Worm (Caenorhabditis elegans) whole organism, mixed stage, embryonic: ENCODE measurements around the gene F13A7.14.

Source experiments
- M03D4.4 ChIP-seq: sonication (generic microtip); optimal IDR thresholded peaks from 2 replicates; lab custom pipeline; 2017; ENCODE audit warnings: mild to moderate bottlenecking, missing genetic modification characterization, missing compliant biosample characterization
- bed-3 ChIP-seq: fragments of 200-800 bp; sonication (Bioruptor generic); optimal IDR thresholded peaks from 3 replicates; lab custom pipeline; 2018; ENCODE audit warnings: mild to moderate bottlenecking, missing genetic modification characterization, moderate library complexity, missing compliant biosample characterization
- blmp-1 ChIP-seq: fragments of 150-350 bp; optimal IDR thresholded peaks from 2 replicates; lab custom pipeline; 2014; ENCODE audit warnings: missing biosample characterization, missing genetic modification characterization
- ceh-39 ChIP-seq: fragments of 150-350 bp; optimal IDR thresholded peaks from 2 replicates; lab custom pipeline; 2014; ENCODE audit warnings: missing biosample characterization, missing genetic modification characterization
- ceh-83 ChIP-seq: fragments of 200-800 bp; sonication (Bioruptor generic); optimal IDR thresholded peaks from 2 replicates; lab custom pipeline; 2018; ENCODE audit warnings: mild to moderate bottlenecking, missing genetic modification characterization, missing compliant biosample characterization
- ces-1 ChIP-seq: fragments of 150-350 bp; optimal IDR thresholded peaks from 2 replicates; lab custom pipeline; 2014; ENCODE audit warnings: missing biosample characterization, missing genetic modification reagents, missing genetic modification characterization
- cnd-1 ChIP-seq: fragments of 200-800 bp; sonication (Bioruptor generic); optimal IDR thresholded peaks from 2 replicates; lab custom pipeline; 2018; ENCODE audit warnings: mild to moderate bottlenecking, missing genetic modification characterization, missing compliant biosample characterization
- drap-1 ChIP-seq: fragments of 200-800 bp; sonication (Bioruptor generic); optimal IDR thresholded peaks from 3 replicates; lab custom pipeline; 2018; ENCODE audit warnings: mild to moderate bottlenecking, missing genetic modification characterization, missing compliant biosample characterization
- elt-1 ChIP-seq: sonication (generic microtip); optimal IDR thresholded peaks from 2 replicates; lab custom pipeline; 2017; ENCODE audit warnings: missing genetic modification characterization, mild to moderate bottlenecking, missing compliant biosample characterization, antibody characterized with exemption, moderate library complexity, borderline replicate concordance; ENCODE audit not compliant: insufficient read depth
- elt-3 ChIP-seq: fragments of 150-350 bp; optimal IDR thresholded peaks from 2 replicates; lab custom pipeline; 2014; ENCODE audit warnings: missing biosample characterization, missing genetic modification characterization
- flh-1 ChIP-seq: fragments of 200-800 bp; sonication (Bioruptor generic); optimal IDR thresholded peaks from 2 replicates; lab custom pipeline; 2018; ENCODE audit warnings: mild to moderate bottlenecking, missing genetic modification characterization, moderate library complexity, missing compliant biosample characterization
- ham-2 ChIP-seq: fragments of 200-800 bp; sonication (Bioruptor generic); optimal IDR thresholded peaks from 2 replicates; lab custom pipeline; 2018; ENCODE audit warnings: mild to moderate bottlenecking, missing genetic modification characterization, missing compliant biosample characterization
- hlh-1 ChIP-seq: fragments of 150-350 bp; optimal IDR thresholded peaks from 2 replicates; lab custom pipeline; 2014; ENCODE audit warnings: missing biosample characterization, missing genetic modification reagents, missing genetic modification characterization
- lin-13 ChIP-seq: fragments of 150-350 bp; optimal IDR thresholded peaks from 2 replicates; lab custom pipeline; 2014; ENCODE audit warnings: missing biosample characterization, missing genetic modification characterization
- lin-32 ChIP-seq: fragments of 200-800 bp; sonication (Bioruptor generic); optimal IDR thresholded peaks from 2 replicates; lab custom pipeline; 2018; ENCODE audit warnings: mild to moderate bottlenecking, missing genetic modification characterization, missing compliant biosample characterization
- lsy-2 ChIP-seq: fragments of 150-350 bp; optimal IDR thresholded peaks from 2 replicates; lab custom pipeline; 2014; ENCODE audit warnings: missing biosample characterization, missing genetic modification characterization
- mab-5 ChIP-seq: fragments of 150-350 bp; optimal IDR thresholded peaks from 2 replicates; lab custom pipeline; 2014; ENCODE audit warnings: missing biosample characterization, missing genetic modification characterization
- mep-1 ChIP-seq: fragments of 150-350 bp; optimal IDR thresholded peaks from 2 replicates; lab custom pipeline; 2017; ENCODE audit warnings: missing biosample characterization, missing genetic modification reagents, missing genetic modification characterization, inconsistent platforms
- mls-2 ChIP-seq: sonication (generic microtip); optimal IDR thresholded peaks from 2 replicates; lab custom pipeline; 2016; ENCODE audit warnings: mild to moderate bottlenecking, missing genetic modification characterization, moderate library complexity, missing compliant biosample characterization
- nhr-12 ChIP-seq: fragments of 150-350 bp; optimal IDR thresholded peaks from 2 replicates; lab custom pipeline; 2014; ENCODE audit warnings: missing biosample characterization, missing genetic modification characterization
- nhr-237 ChIP-seq: fragments of 150-350 bp; optimal IDR thresholded peaks from 2 replicates; lab custom pipeline; 2014; ENCODE audit warnings: missing biosample characterization, missing genetic modification characterization
- nhr-28 ChIP-seq: fragments of 150-350 bp; optimal IDR thresholded peaks from 2 replicates; lab custom pipeline; 2014; ENCODE audit warnings: missing biosample characterization, missing genetic modification characterization
- pha-4 ChIP-seq: fragments of 150-350 bp; optimal IDR thresholded peaks from 2 replicates; lab custom pipeline; 2018; ENCODE audit warnings: missing biosample characterization, missing genetic modification reagents, missing genetic modification characterization
- sptf-1 ChIP-seq: sonication (generic microtip); optimal IDR thresholded peaks from 2 replicates; lab custom pipeline; 2017; ENCODE audit warnings: mild to moderate bottlenecking, missing genetic modification characterization, moderate library complexity, missing compliant biosample characterization
- tbx-8 ChIP-seq: fragments of 200-800 bp; sonication (Bioruptor generic); optimal IDR thresholded peaks from 2 replicates; lab custom pipeline; 2018; ENCODE audit warnings: mild to moderate bottlenecking, missing genetic modification characterization, moderate library complexity, missing compliant biosample characterization
- unc-120 ChIP-seq: sonication (generic microtip); optimal IDR thresholded peaks from 2 replicates; lab custom pipeline; 2017; ENCODE audit warnings: missing genetic modification characterization, missing compliant biosample characterization; ENCODE audit not compliant: poor library complexity, severe bottlenecking
- unc-39 ChIP-seq: fragments of 150-350 bp; optimal IDR thresholded peaks from 2 replicates; lab custom pipeline; 2014; ENCODE audit warnings: missing biosample characterization, missing genetic modification characterization
- unc-62 ChIP-seq: fragments of 150-350 bp; optimal IDR thresholded peaks from 2 replicates; lab custom pipeline; 2014; ENCODE audit warnings: missing biosample characterization, missing genetic modification reagents, missing genetic modification characterization
- ztf-11 ChIP-seq: fragments of 150-350 bp; optimal IDR thresholded peaks from 2 replicates; lab custom pipeline; 2014; ENCODE audit warnings: missing biosample characterization, missing genetic modification characterization

F13A7.14 gene

DNA sequence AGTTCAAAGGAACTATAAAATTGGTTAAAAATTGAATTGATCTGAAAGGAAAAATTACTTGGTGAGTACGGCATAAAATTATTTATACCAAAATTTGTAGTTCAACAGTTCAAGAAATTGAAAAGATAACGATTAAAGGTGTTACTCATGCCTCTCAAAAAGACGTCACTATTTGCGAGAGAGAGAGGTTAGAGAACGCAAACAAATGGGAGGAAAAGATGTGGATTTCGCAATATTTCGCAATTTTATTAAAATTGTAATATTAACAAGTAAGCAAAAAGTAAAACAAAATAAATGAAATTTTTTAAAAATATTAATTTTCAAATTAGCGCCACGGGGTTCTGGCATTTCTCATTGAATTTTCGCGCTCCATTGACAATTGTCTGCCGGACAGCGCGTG is 6.6 kb upstream of the F13A7.14 start, which contains the start of gene F13A7.11:
TSS of gene F13A7.11 (minus strand) at position 174 of the 400 bp plus-strand sequence.
- TF ChIP-seq nhr-12 (no peak), ceh-39 (tag; lab: Kevin White, UChicago) (no peak), mab-5 (tag; lab: Kevin White, UChicago) (no peak), pha-4 (tag; lab: Kevin White, UChicago) (no peak), unc-39 (no peak), flh-1 (GFP tag; lab: Kevin White, UChicago) (no peak), cnd-1 (tag; lab: Kevin White, UChicago) (no peak)

DNA sequence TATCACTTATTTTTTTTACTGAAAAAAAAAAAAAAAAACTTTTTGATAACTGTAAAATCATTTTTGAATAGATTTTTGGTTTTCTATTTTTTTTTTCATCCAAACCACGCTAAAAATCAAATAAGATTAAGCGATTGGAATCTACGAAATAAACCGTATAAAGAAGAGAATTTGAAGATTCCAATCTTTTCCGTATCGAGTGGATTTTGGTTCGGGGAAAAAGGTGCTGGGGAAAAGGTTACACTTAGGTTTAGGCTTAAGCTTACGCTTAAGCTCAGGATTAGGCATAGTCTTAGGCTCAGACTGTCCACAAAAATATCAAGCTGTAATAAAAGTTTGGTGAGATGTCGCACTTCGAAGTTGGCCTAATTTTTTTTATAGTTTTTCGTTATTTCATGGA is 6.0 kb upstream of the F13A7.14 start, which contains the start of gene F13A7.12:
TSS of gene F13A7.12 (plus strand) at position 301 of the 400 bp plus-strand sequence.
- TF ChIP-seq ceh-39 (tag; lab: Kevin White, UChicago) (no peak), tbx-8 (GFP tag; lab: Kevin White, UChicago) (no peak), lin-13 (tag; lab: Kevin White, UChicago) (no peak)

DNA sequence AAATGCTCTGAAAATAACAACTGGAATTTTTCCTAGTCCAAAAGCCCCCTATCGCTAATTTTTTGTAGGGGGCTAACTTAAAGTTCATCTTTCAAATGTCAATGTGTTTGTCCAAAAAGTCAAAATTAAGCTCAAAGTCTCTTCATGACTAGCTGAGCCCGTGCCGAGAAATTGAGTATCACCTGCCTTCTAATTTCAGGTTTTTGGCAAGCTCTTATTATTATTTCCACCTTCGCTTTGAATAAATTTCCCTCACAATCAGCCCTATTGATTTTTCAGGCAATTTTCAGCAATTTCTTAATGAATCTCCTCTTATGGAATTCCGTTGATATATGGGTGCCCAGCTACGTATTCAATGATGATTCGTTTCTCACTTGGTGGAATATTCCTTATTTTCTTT is 2.3 kb upstream of the F13A7.14 start, which contains the start of gene sre-36:
TSS of gene sre-36 (plus strand) at position 301 of the 400 bp plus-strand sequence.
- TF ChIP-seq ham-2 (no peak), M03D4.4 (tag; lab: Kevin White, UChicago) (no peak), mep-1 (no peak), ceh-83 (GFP tag; lab: Kevin White, UChicago) (no peak), ces-1 (GFP tag; lab: Kevin White, UChicago) (no peak), elt-3 (no peak), mls-2 (tag; lab: Kevin White, UChicago) (no peak), unc-120 (no peak), nhr-237 (tag; lab: Kevin White, UChicago) (no peak), flh-1 (GFP tag; lab: Kevin White, UChicago) (no peak), ztf-11 (tag; lab: Kevin White, UChicago) (no peak), ceh-39 (tag; lab: Kevin White, UChicago) (no peak), elt-1 (no peak), nhr-12 (no peak), nhr-28 (tag; lab: Kevin White, UChicago) (no peak), lsy-2 (tag; lab: Kevin White, UChicago) (no peak), lin-13 (tag; lab: Kevin White, UChicago) (no peak), hlh-1 (no peak)

ce11 chrV:16403974-16404373 is 2.3 kb downstream of the F13A7.14 start, which contains the start of gene syp-1:
Gene syp-1 (plus strand): TSS chrV:16404274.
- TF ChIP-seq unc-39 (no peak), cnd-1 (tag; lab: Kevin White, UChicago) (no peak), drap-1 (no peak), ces-1 (GFP tag; lab: Kevin White, UChicago) (no peak), elt-1 (no peak), hlh-1 (no peak), lsy-2 (tag; lab: Kevin White, UChicago) (no peak), ztf-11 (tag; lab: Kevin White, UChicago) (no peak), lin-32 (GFP tag; lab: Kevin White, UChicago) (no peak), ceh-83 (GFP tag; lab: Kevin White, UChicago) (no peak), nhr-237 (tag; lab: Kevin White, UChicago) (no peak), bed-3 (GFP tag; lab: Kevin White, UChicago) (no peak), mls-2 (tag; lab: Kevin White, UChicago) (no peak), mep-1 (no peak), nhr-12 (no peak), elt-3 (no peak), sptf-1 (tag; lab: Kevin White, UChicago) (no peak)

ce11 chrV:16405366-16405765 is 3.7 kb downstream of the F13A7.14 start:
- TF ChIP-seq unc-39 (no peak), mab-5 (tag; lab: Kevin White, UChicago) (no peak), drap-1 (no peak), unc-62 (GFP tag; lab: Kevin White, UChicago) (no peak), ztf-11 (tag; lab: Kevin White, UChicago) (no peak), sptf-1 (tag; lab: Kevin White, UChicago) (no peak), pha-4 (tag; lab: Kevin White, UChicago) (no peak), nhr-237 (tag; lab: Kevin White, UChicago) (no peak), elt-1 (no peak), nhr-28 (tag; lab: Kevin White, UChicago) (no peak), mep-1 (no peak), blmp-1 (tag; lab: Kevin White, UChicago) (no peak), nhr-12 (no peak), lin-13 (tag; lab: Kevin White, UChicago) (no peak), tbx-8 (GFP tag; lab: Kevin White, UChicago) (no peak), ceh-83 (GFP tag; lab: Kevin White, UChicago) (no peak), hlh-1 (no peak), ces-1 (GFP tag; lab: Kevin White, UChicago) (no peak)
